Worm (Caenorhabditis elegans) whole organism, late embryonic: ENCODE measurements around the gene B0218.7.

ENCODE experiments used
- Y22D7AL.16 ChIP-seq: sonication (generic microtip); optimal IDR thresholded peaks from 2 replicates; lab custom pipeline; 2016; ENCODE audit warnings: missing genetic modification characterization, missing compliant biosample characterization
- ama-1 ChIP-seq: fragments of 150-350 bp; optimal IDR thresholded peaks from 2 replicates; lab custom pipeline; 2014
- ceh-48 ChIP-seq: sonication (generic microtip); optimal IDR thresholded peaks from 2 replicates; lab custom pipeline; 2016; ENCODE audit warnings: missing genetic modification characterization, inconsistent platforms, missing compliant biosample characterization
- mec-3 ChIP-seq: sonication (generic microtip); optimal IDR thresholded peaks from 2 replicates; lab custom pipeline; 2016; ENCODE audit warnings: borderline replicate concordance, missing genetic modification characterization, missing compliant biosample characterization
- pha-4 ChIP-seq: fragments of 150-350 bp; optimal IDR thresholded peaks from 2 replicates; lab custom pipeline; 2018; ENCODE audit warnings: missing biosample characterization, missing genetic modification reagents, missing genetic modification characterization
- unc-55 ChIP-seq: sonication (generic microtip); optimal IDR thresholded peaks from 2 replicates; lab custom pipeline; 2017; ENCODE audit warnings: missing biosample characterization, missing genetic modification reagents, missing genetic modification characterization

- TF ChIP-seq ama-1 (lab: Kevin White, UChicago) = no peak
- TF ChIP-seq pha-4 = no peak
- TF ChIP-seq Y22D7AL.16 (tag; lab: Kevin White, UChicago) = no peak
- TF ChIP-seq unc-55 (GFP tag; lab: Kevin White, UChicago) = no peak
- no peak for TF ChIP-seq mec-3 (tag; lab: Kevin White, UChicago)
- no peak for TF ChIP-seq ceh-48
Measured at ce11 chrIV:8168660-8169059, 2.8 kb upstream of the B0218.7 start, which contains the start of gene clec-52.
